Fruit fly (Drosophila melanogaster) whole organism, wandering third instar larva: ENCODE measurements around the gene Shmt.
A peak's percentile ranks its signal among the peaks of the same experiment; 100 is the strongest.

ENCODE experiments used
- CG9705 ChIP-seq: fragments of 200-800 bp; sonication (Bioruptor generic); optimal IDR thresholded peaks from 2 replicates; lab custom pipeline; 2018; ENCODE audit warnings: missing biosample characterization, mild to moderate bottlenecking, missing genetic modification characterization
- CrebA ChIP-seq: fragments of 200-800 bp; sonication (Bioruptor generic); optimal IDR thresholded peaks from 2 replicates; lab custom pipeline; 2016; ENCODE audit warnings: missing biosample characterization, mild to moderate bottlenecking, missing genetic modification characterization, borderline replicate concordance
- Dfd ChIP-seq: fragments of >200 bp; optimal IDR thresholded peaks from 2 replicates; lab custom pipeline; 2017; ENCODE audit warnings: missing biosample characterization, missing genetic modification characterization
- Dif ChIP-seq: fragments of 200-275, 200-300 bp; sonication (Bioruptor generic); optimal IDR thresholded peaks from 2 replicates; lab custom pipeline; 2018; ENCODE audit warnings: missing biosample characterization, missing genetic modification characterization; ENCODE audit not compliant: partially characterized antibody
- GATAd ChIP-seq: sonication (Bioruptor generic); optimal IDR thresholded peaks from 2 replicates; lab custom pipeline; 2016; ENCODE audit warnings: missing biosample characterization, missing genetic modification characterization
- HLH106 ChIP-seq: fragments of 200-800 bp; optimal IDR thresholded peaks from 3 replicates; lab custom pipeline; 2019; ENCODE audit warnings: missing biosample characterization, mild to moderate bottlenecking, missing genetic modification characterization, moderate library complexity
- Hnf4 ChIP-seq: fragments of 200-800 bp; sonication (Bioruptor generic); optimal IDR thresholded peaks from 2 replicates; lab custom pipeline; 2016; ENCODE audit warnings: missing biosample characterization, mild to moderate bottlenecking, missing genetic modification characterization
- Hr78 ChIP-seq: fragments of >200 bp; optimal IDR thresholded peaks from 2 replicates; lab custom pipeline; 2017; ENCODE audit warnings: missing biosample characterization, missing genetic modification characterization
- Hr83 ChIP-seq: fragments of 200-300 bp; sonication (Bioruptor generic); optimal IDR thresholded peaks from 2 replicates; lab custom pipeline; 2016; ENCODE audit warnings: missing biosample characterization, mild to moderate bottlenecking, missing genetic modification characterization, moderate library complexity; ENCODE audit not compliant: poor library complexity, severe bottlenecking
- Mio ChIP-seq: sonication (Bioruptor generic); optimal IDR thresholded peaks from 2 replicates; lab custom pipeline; 2016; ENCODE audit warnings: missing biosample characterization, missing genetic modification characterization
- Myc ChIP-seq: fragments of >200 bp; optimal IDR thresholded peaks from 2 replicates; lab custom pipeline; 2017
- N ChIP-seq: fragments of >200 bp; optimal IDR thresholded peaks from 2 replicates; lab custom pipeline; 2018; ENCODE audit warnings: missing biosample characterization, missing external identifiers, missing genetic modification characterization
- OdsH ChIP-seq: fragments of 200-800 bp; sonication (Bioruptor generic); optimal IDR thresholded peaks from 2 replicates; lab custom pipeline; 2016; ENCODE audit warnings: missing biosample characterization, mild to moderate bottlenecking, missing genetic modification characterization
- Rel ChIP-seq, 2 experiments: fragments of 200-800 bp; sonication (Bioruptor generic) in 1 of 2; optimal IDR thresholded peaks; 2 replicates in 1 of 2; 3 replicates in 1 of 2; lab custom pipeline; 2016 to 2019; ENCODE audit warnings: mild to moderate bottlenecking in 2 of 2, missing biosample characterization in 2 of 2, missing genetic modification characterization in 2 of 2, moderate library complexity in 1 of 2
- Sp1 ChIP-seq: fragments of 200-800 bp; sonication (Bioruptor generic); optimal IDR thresholded peaks from 3 replicates; lab custom pipeline; 2019; ENCODE audit warnings: missing biosample characterization, mild to moderate bottlenecking, missing genetic modification characterization, moderate library complexity
- br ChIP-seq: fragments of 200-800 bp; sonication (Bioruptor generic); optimal IDR thresholded peaks from 2 replicates; lab custom pipeline; 2016; ENCODE audit warnings: missing biosample characterization, missing genetic modification characterization
- dl ChIP-seq, 2 experiments: fragments of 175-275, 200-275 bp in 1 of 2; fragments of 200-275 bp in 1 of 2; sonication (Bioruptor generic); optimal IDR thresholded peaks; lab custom pipeline; 2018; ENCODE audit warnings: mild to moderate bottlenecking in 2 of 2, missing biosample characterization in 2 of 2, missing genetic modification characterization in 2 of 2, moderate library complexity in 2 of 2; ENCODE audit not compliant: partially characterized antibody in 2 of 2, insufficient read depth in 1 of 2
- dmrt93B ChIP-seq: fragments of 200-800 bp; sonication (Bioruptor generic); optimal IDR thresholded peaks from 2 replicates; lab custom pipeline; 2018; ENCODE audit warnings: missing biosample characterization, mild to moderate bottlenecking, missing genetic modification characterization
- dsf ChIP-seq: sonication (Bioruptor generic); optimal IDR thresholded peaks from 2 replicates; lab custom pipeline; 2016; ENCODE audit warnings: missing biosample characterization, missing genetic modification characterization, borderline replicate concordance
- ey ChIP-seq: fragments of 200-800 bp; sonication (Bioruptor generic); optimal IDR thresholded peaks from 2 replicates; lab custom pipeline; 2016; ENCODE audit warnings: missing biosample characterization, missing genetic modification characterization
- foxo ChIP-seq, 2 experiments: fragments of 200-800 bp; sonication (Bioruptor generic); optimal IDR thresholded peaks; 2 replicates in 1 of 2; 3 replicates in 1 of 2; lab custom pipeline; 2016 to 2017; ENCODE audit warnings: missing biosample characterization in 2 of 2, missing genetic modification characterization in 2 of 2
- fru ChIP-seq: fragments of 200-800 bp; sonication (Bioruptor generic); optimal IDR thresholded peaks from 3 replicates; lab custom pipeline; 2016; ENCODE audit warnings: missing biosample characterization, mild to moderate bottlenecking, missing genetic modification characterization
- h ChIP-seq: fragments of 200-800 bp; sonication (Bioruptor generic); optimal IDR thresholded peaks from 3 replicates; lab custom pipeline; 2016; ENCODE audit warnings: missing biosample characterization, mild to moderate bottlenecking, missing genetic modification characterization
- jim ChIP-seq: fragments of 175-275, 200-325 bp; sonication (Bioruptor generic); optimal IDR thresholded peaks from 2 replicates; lab custom pipeline; 2016; ENCODE audit warnings: missing biosample characterization, mild to moderate bottlenecking, missing genetic modification characterization
- pan ChIP-seq: fragments of >200 bp; optimal IDR thresholded peaks from 2 replicates; lab custom pipeline; 2017
- psq ChIP-seq: fragments of 200-800 bp; sonication (Bioruptor generic); optimal IDR thresholded peaks from 3 replicates; lab custom pipeline; 2017; ENCODE audit warnings: missing biosample characterization, mild to moderate bottlenecking, missing genetic modification characterization, moderate library complexity
- rgr ChIP-seq: fragments of 200-800 bp; sonication (Bioruptor generic); optimal IDR thresholded peaks from 3 replicates; lab custom pipeline; 2016; ENCODE audit warnings: missing biosample characterization, mild to moderate bottlenecking, missing genetic modification characterization
- sage ChIP-seq: fragments of 200-800 bp; sonication (Bioruptor generic); optimal IDR thresholded peaks from 2 replicates; lab custom pipeline; 2016; ENCODE audit warnings: missing biosample characterization, mild to moderate bottlenecking, missing genetic modification characterization
- sv ChIP-seq: fragments of 200-800 bp; sonication (Bioruptor generic); optimal IDR thresholded peaks from 3 replicates; lab custom pipeline; 2016; ENCODE audit warnings: missing biosample characterization, missing genetic modification characterization
- tai ChIP-seq: sonication (Bioruptor generic); optimal IDR thresholded peaks from 2 replicates; lab custom pipeline; 2016; ENCODE audit warnings: missing biosample characterization, missing genetic modification characterization
- usp ChIP-seq: fragments of >200 bp; optimal IDR thresholded peaks from 2 replicates; lab custom pipeline; 2017; ENCODE audit warnings: missing biosample characterization, missing genetic modification characterization
- woc ChIP-seq: sonication (Bioruptor generic); optimal IDR thresholded peaks from 2 replicates; lab custom pipeline; 2016; ENCODE audit warnings: missing biosample characterization, mild to moderate bottlenecking, missing genetic modification characterization

Shmt gene

dm6 chrX:5900146-5901093, 16.2 kb downstream of the Shmt start, which contains the start of gene Act5C (continued):
- peak; percentile 93 for TF ChIP-seq dmrt93B (GFP tag; lab: Kevin White, UChicago)
- TF ChIP-seq usp: no peak

- TF ChIP-seq N (GFP tag; lab: Kevin White, UChicago) (no peak), Mio (GFP tag; lab: Kevin White, UChicago) (no peak), HLH106 (peak; percentile 28), dmrt93B (GFP tag; lab: Kevin White, UChicago) (no peak), Dfd (peak; percentile 39), foxo (GFP tag; optimal IDR thresholded peaks at IDR 0.05; lab: Kevin White, UChicago) (peak in 1 of 2 experiments; percentile 1), sage (GFP tag; lab: Kevin White, UChicago) (no peak), tai (GFP tag; lab: Kevin White, UChicago) (peak; percentile 84), Sp1 (GFP tag; lab: Kevin White, UChicago) (peak; percentile 2), ey (GFP tag; lab: Kevin White, UChicago) (no peak), psq (GFP tag; lab: Kevin White, UChicago) (peak; percentile 96), Rel (GFP tag; optimal IDR thresholded peaks at IDR 0.05; lab: Kevin White, UChicago) (no peak), Rel (tag; optimal IDR thresholded peaks at IDR 0.05; lab: Kevin White, UChicago) (peak; percentile 23), dsf (no peak), br (no peak), dl (GFP tag; optimal IDR thresholded peaks at IDR 0.05; lab: Kevin White, UChicago; ENCODE audit: insufficient read depth in 1 of 2, partially characterized antibody in 2 of 2) (peak; percentile 51 to 70), CG9705 (no peak), sv (GFP tag; lab: Kevin White, UChicago) (no peak), Dif (peak; percentile 66), CrebA (GFP tag; lab: Kevin White, UChicago) (no peak), GATAd (GFP tag; lab: Kevin White, UChicago) (no peak), OdsH (GFP tag; lab: Kevin White, UChicago) (no peak), Hr83 (GFP tag; lab: Kevin White, UChicago) (no peak), jim (peak; percentile 64), h (no peak)
Measured at dm6 chrX:5899241-5900145, 17.1 kb downstream of the Shmt start.

DNA sequence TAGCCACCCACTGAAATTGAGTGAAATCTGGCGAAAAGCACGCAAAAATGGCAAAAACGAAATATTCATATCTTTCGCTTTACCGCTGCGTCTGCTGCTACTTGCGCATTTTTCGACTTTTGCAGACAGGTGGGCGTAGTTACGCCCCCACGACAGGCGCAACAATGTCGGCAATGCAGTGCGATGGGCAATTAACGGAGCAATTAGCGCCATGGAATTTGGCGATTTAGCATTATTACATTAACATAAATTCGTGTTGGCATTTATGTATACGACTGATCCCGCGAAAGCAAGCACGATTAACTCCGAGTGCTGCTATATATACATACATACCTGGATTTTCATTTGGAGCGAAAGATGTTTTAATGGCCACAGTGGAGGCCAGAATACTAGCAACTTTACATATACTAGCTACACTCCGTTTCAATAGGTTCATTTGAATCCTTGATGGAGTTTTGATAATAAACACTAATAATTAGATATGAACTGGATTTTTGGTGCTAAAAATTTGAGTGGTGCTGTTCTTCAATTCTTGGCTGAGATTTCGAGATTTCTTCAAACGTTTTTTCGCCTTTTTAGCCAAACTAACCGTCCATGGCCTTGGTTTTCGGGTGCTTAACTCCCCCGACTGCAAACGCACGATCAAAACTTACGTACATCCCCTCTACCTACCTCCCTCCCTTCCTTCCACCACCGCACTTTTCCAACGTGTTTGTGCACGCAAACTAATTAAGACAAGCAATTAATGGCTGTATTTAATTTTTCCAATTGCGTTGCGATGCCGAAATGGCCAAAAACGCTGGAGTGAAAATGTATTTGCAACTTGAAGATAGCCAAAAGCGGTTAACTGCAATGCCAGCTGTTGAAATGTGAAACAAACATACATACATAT, 19.5 kb downstream of the Shmt start:
- TF ChIP-seq dl (GFP tag; optimal IDR thresholded peaks at IDR 0.05; lab: Kevin White, UChicago; ENCODE audit: insufficient read depth in 1 of 2, partially characterized antibody in 2 of 2): no peak
- TF ChIP-seq Dif: no peak
- peak; percentile 38 for TF ChIP-seq HLH106
- TF ChIP-seq Myc (lab: Kevin White, UChicago): no peak
- TF ChIP-seq h: peak; percentile 54
- TF ChIP-seq sv (GFP tag; lab: Kevin White, UChicago): no peak
- TF ChIP-seq tai (GFP tag; lab: Kevin White, UChicago): no peak
- TF ChIP-seq Hnf4 (GFP tag; lab: Kevin White, UChicago): peak; percentile 68
- TF ChIP-seq foxo (GFP tag; optimal IDR thresholded peaks at IDR 0.05; lab: Kevin White, UChicago): peak in 1 of 2 experiments; percentile 34
- no peak for TF ChIP-seq CrebA (GFP tag; lab: Kevin White, UChicago)
- TF ChIP-seq fru (GFP tag; lab: Kevin White, UChicago): peak; percentile 33
- no peak for TF ChIP-seq pan (lab: Kevin White, UChicago)
- TF ChIP-seq OdsH (GFP tag; lab: Kevin White, UChicago): peak; percentile 40
- TF ChIP-seq sage (GFP tag; lab: Kevin White, UChicago): no peak
- TF ChIP-seq CG9705: no peak
- TF ChIP-seq br: peak; percentile 61
- TF ChIP-seq ey (GFP tag; lab: Kevin White, UChicago): peak; percentile 30
- TF ChIP-seq dmrt93B (GFP tag; lab: Kevin White, UChicago): peak; percentile 35
- TF ChIP-seq rgr (GFP tag; lab: Kevin White, UChicago): peak; percentile 62
- peak; percentile 5 for TF ChIP-seq Hr83 (GFP tag; lab: Kevin White, UChicago)
- peak; percentile 65 for TF ChIP-seq Sp1 (GFP tag; lab: Kevin White, UChicago)
- TF ChIP-seq dsf: no peak
- no peak for TF ChIP-seq Hr78
- peak; percentile 46 for TF ChIP-seq psq (GFP tag; lab: Kevin White, UChicago)
- peak; percentile 49 for TF ChIP-seq woc (GFP tag; lab: Kevin White, UChicago)
